Worm (Caenorhabditis elegans) whole organism, L4 larva: ENCODE data around the gene cyp-25A6.
A peak's percentile ranks its signal among the peaks of the same experiment; 100 is the strongest.

ENCODE experiments used
- F10B5.3 ChIP-seq: sonication (generic microtip); optimal IDR thresholded peaks from 2 replicates; lab custom pipeline; 2016; ENCODE audit warnings: mild to moderate bottlenecking, missing genetic modification characterization, missing compliant biosample characterization
- F44E2.7 ChIP-seq: fragments of 200-800 bp; sonication (Bioruptor generic); IDR thresholded peaks from 2 replicates; pipeline ENCODE4 v2.1.2; 2022; ENCODE audit warnings: missing genetic modification characterization, missing compliant biosample characterization
- F49E8.2 ChIP-seq: sonication (generic microtip); optimal IDR thresholded peaks from 2 replicates; lab custom pipeline; 2016; ENCODE audit warnings: missing compliant biosample characterization, mild to moderate bottlenecking, missing genetic modification characterization, borderline replicate concordance
- R02D3.7 ChIP-seq: fragments of 150-350 bp; sonication (generic microtip); optimal IDR thresholded peaks from 3 replicates; lab custom pipeline; 2014; ENCODE audit warnings: missing biosample characterization, missing genetic modification characterization
- T20F7.1 ChIP-seq: fragments of 200-800 bp; sonication (Bioruptor generic); optimal IDR thresholded peaks from 2 replicates; lab custom pipeline; 2018; ENCODE audit warnings: mild to moderate bottlenecking, missing genetic modification characterization, missing compliant biosample characterization
- T26A8.4 ChIP-seq: fragments of 200-800 bp; sonication (Bioruptor generic); IDR thresholded peaks from 2 replicates; pipeline ENCODE4 v1.3.6; 2022; ENCODE audit warnings: missing genetic modification characterization, missing compliant biosample characterization
- Y5F2A.4 ChIP-seq: fragments of 200-800 bp; sonication (Bioruptor generic); optimal IDR thresholded peaks from 2 replicates; lab custom pipeline; 2018; ENCODE audit warnings: mild to moderate bottlenecking, missing genetic modification characterization, missing compliant biosample characterization
- Y75B8A.6 ChIP-seq: fragments of 200-800 bp; sonication (Bioruptor generic); IDR thresholded peaks from 2 replicates; pipeline ENCODE4 v1.3.6; 2022; ENCODE audit warnings: missing genetic modification reagents, missing genetic modification characterization, missing compliant biosample characterization
- ZK546.5 ChIP-seq, 2 experiments: sonication (generic microtip); optimal IDR thresholded peaks; 2 replicates each; lab custom pipeline; 2017; ENCODE audit warnings: missing biosample characterization in 2 of 2, missing genetic modification characterization in 2 of 2
- aly-2 ChIP-seq: sonication (generic microtip); optimal IDR thresholded peaks from 2 replicates; lab custom pipeline; 2018; ENCODE audit warnings: missing biosample characterization, missing genetic modification characterization
- attf-4 ChIP-seq: sonication (generic microtip); optimal IDR thresholded peaks from 3 replicates; lab custom pipeline; 2017; ENCODE audit warnings: missing biosample characterization, missing genetic modification characterization
- ceh-20 ChIP-seq: fragments of 200-800 bp; sonication (Bioruptor generic); IDR thresholded peaks from 2 replicates; pipeline ENCODE4 v1.3.6; 2022; ENCODE audit warnings: missing genetic modification reagents, missing genetic modification characterization, missing compliant biosample characterization
- ceh-28 ChIP-seq: fragments of 150-350 bp; optimal IDR thresholded peaks from 2 replicates; lab custom pipeline; 2014; ENCODE audit warnings: missing biosample characterization, missing genetic modification reagents, missing genetic modification characterization
- ceh-32 ChIP-seq: sonication (generic microtip); optimal IDR thresholded peaks from 2 replicates; lab custom pipeline; 2016; ENCODE audit warnings: mild to moderate bottlenecking, missing genetic modification characterization, missing compliant biosample characterization; ENCODE audit not compliant: poor library complexity
- ceh-62 ChIP-seq: sonication (generic microtip); optimal IDR thresholded peaks from 2 replicates; lab custom pipeline; 2017; ENCODE audit warnings: missing biosample characterization, missing genetic modification characterization
- ceh-82 ChIP-seq: sonication (generic microtip); optimal IDR thresholded peaks from 2 replicates; lab custom pipeline; 2017; ENCODE audit warnings: missing biosample characterization, missing genetic modification characterization
- ctbp-1 ChIP-seq: fragments of 200-800 bp; sonication (Bioruptor generic); IDR thresholded peaks from 2 replicates; pipeline ENCODE4 v1.3.6; 2022; ENCODE audit warnings: missing genetic modification reagents, missing genetic modification characterization, missing compliant biosample characterization
- daf-16 ChIP-seq, 3 experiments: sonication (generic microtip); optimal IDR thresholded peaks; 2 replicates each; lab custom pipeline; 2016 to 2017; ENCODE audit warnings: missing genetic modification characterization in 3 of 3, missing genetic modification reagents in 3 of 3, mild to moderate bottlenecking in 2 of 3, missing compliant biosample characterization in 2 of 3, missing biosample characterization in 1 of 3, moderate library complexity in 1 of 3
- daf-19 ChIP-seq: fragments of 200-800 bp; sonication (Bioruptor generic); conservative IDR thresholded peaks from 2 replicates; pipeline ENCODE4 v1.3.6; 2022; ENCODE audit warnings: missing genetic modification characterization, missing compliant biosample characterization
- dmd-8 ChIP-seq: fragments of 200-800 bp; sonication (Bioruptor generic); IDR thresholded peaks from 2 replicates; pipeline ENCODE4 v1.3.6; 2022; ENCODE audit warnings: missing genetic modification characterization, missing compliant biosample characterization
- dpl-1 ChIP-seq: fragments of 150-350 bp; optimal IDR thresholded peaks from 2 replicates; lab custom pipeline; 2014; ENCODE audit warnings: missing biosample characterization, missing genetic modification reagents, missing genetic modification characterization
- duxl-1 ChIP-seq: sonication (generic microtip); optimal IDR thresholded peaks from 2 replicates; lab custom pipeline; 2016; ENCODE audit warnings: mild to moderate bottlenecking, missing genetic modification characterization, moderate library complexity, missing compliant biosample characterization; ENCODE audit not compliant: poor library complexity
- egl-27 ChIP-seq: sonication (generic microtip); optimal IDR thresholded peaks from 3 replicates; lab custom pipeline; 2017; ENCODE audit warnings: missing biosample characterization, missing genetic modification reagents, missing genetic modification characterization
- fkh-10 ChIP-seq: fragments of 150-350 bp; optimal IDR thresholded peaks from 2 replicates; lab custom pipeline; 2014; ENCODE audit warnings: missing biosample characterization, missing genetic modification reagents, missing genetic modification characterization
- gei-8 ChIP-seq: fragments of 200-800 bp; sonication (Bioruptor generic); optimal IDR thresholded peaks from 2 replicates; lab custom pipeline; 2018; ENCODE audit warnings: mild to moderate bottlenecking, missing genetic modification characterization, missing compliant biosample characterization
- hmg-1.1 ChIP-seq: fragments of 200-800 bp; sonication (Bioruptor generic); IDR thresholded peaks from 2 replicates; pipeline ENCODE4 v1.3.6; 2022; ENCODE audit warnings: missing genetic modification reagents, missing genetic modification characterization, missing compliant biosample characterization
- lim-7 ChIP-seq: fragments of 200-800 bp; sonication (Bioruptor generic); IDR thresholded peaks from 2 replicates; pipeline ENCODE4 v1.3.6; 2022; ENCODE audit warnings: missing genetic modification characterization, missing compliant biosample characterization
- lin-13 ChIP-seq: fragments of 150-350 bp; optimal IDR thresholded peaks from 2 replicates; lab custom pipeline; 2014; ENCODE audit warnings: missing biosample characterization, missing genetic modification reagents, missing genetic modification characterization
- lin-15B ChIP-seq: fragments of 150-350 bp; sonication (generic microtip); optimal IDR thresholded peaks from 3 replicates; lab custom pipeline; 2014; ENCODE audit warnings: missing biosample characterization, missing genetic modification characterization
- lin-29 ChIP-seq: fragments of 200-800 bp; sonication (Bioruptor generic); IDR thresholded peaks from 2 replicates; pipeline ENCODE4 v1.3.6; 2022; ENCODE audit warnings: missing genetic modification reagents, missing genetic modification characterization, missing compliant biosample characterization
- lin-38 ChIP-seq: fragments of 200-800 bp; sonication (Bioruptor generic); IDR thresholded peaks from 2 replicates; pipeline ENCODE4 v1.3.6; 2022; ENCODE audit warnings: missing genetic modification reagents, missing genetic modification characterization, missing compliant biosample characterization
- lsy-2 ChIP-seq, 2 experiments: fragments of 150-350 bp in 1 of 2; sonication (generic microtip) in 1 of 2; optimal IDR thresholded peaks; 2 replicates each; lab custom pipeline; 2014 to 2017; ENCODE audit warnings: missing biosample characterization in 2 of 2, missing genetic modification characterization in 2 of 2
- mdl-1 ChIP-seq, 2 experiments: fragments of 150-350 bp in 1 of 2; sonication (generic microtip) in 1 of 2; optimal IDR thresholded peaks; 2 replicates each; lab custom pipeline; 2014 to 2017; ENCODE audit warnings: missing biosample characterization in 2 of 2, missing genetic modification characterization in 2 of 2
- mep-1 ChIP-seq: fragments of 150-350 bp; sonication (generic microtip); optimal IDR thresholded peaks from 3 replicates; lab custom pipeline; 2014; ENCODE audit warnings: missing biosample characterization, missing genetic modification characterization
- nhr-10 ChIP-seq: fragments of 150-350 bp; optimal IDR thresholded peaks from 2 replicates; lab custom pipeline; 2014; ENCODE audit warnings: missing biosample characterization, missing genetic modification characterization
- nhr-28 ChIP-seq: fragments of 150-350 bp; optimal IDR thresholded peaks from 2 replicates; lab custom pipeline; 2014; ENCODE audit warnings: missing biosample characterization, missing genetic modification characterization
- nhr-41 ChIP-seq: fragments of 200-800 bp; sonication (Bioruptor generic); IDR thresholded peaks from 2 replicates; pipeline ENCODE4 v1.3.6; 2022; ENCODE audit warnings: missing genetic modification reagents, missing genetic modification characterization, missing compliant biosample characterization
- nhr-42 ChIP-seq: fragments of 200-800 bp; sonication (Bioruptor generic); IDR thresholded peaks from 2 replicates; pipeline ENCODE4 v1.3.6; 2022; ENCODE audit warnings: missing genetic modification characterization, missing compliant biosample characterization
- nhr-48 ChIP-seq: sonication (generic microtip); optimal IDR thresholded peaks from 2 replicates; lab custom pipeline; 2016; ENCODE audit warnings: mild to moderate bottlenecking, missing genetic modification characterization, missing compliant biosample characterization
- nhr-6 ChIP-seq: fragments of 150-350 bp; optimal IDR thresholded peaks from 2 replicates; lab custom pipeline; 2014; ENCODE audit warnings: missing biosample characterization, missing genetic modification characterization
- pha-4 ChIP-seq, 2 experiments: fragments of 150-350 bp in 1 of 2; fragments of 200-800 bp in 1 of 2; sonication (Bioruptor generic) in 1 of 2; IDR thresholded peaks in 1 of 2; optimal IDR thresholded peaks in 1 of 2; 2 replicates each; pipeline versions ENCODE4 v1.3.6 to Lab custom; 2014 to 2022; ENCODE audit warnings: missing genetic modification characterization in 2 of 2, missing genetic modification reagents in 2 of 2, missing biosample characterization in 1 of 2, missing compliant biosample characterization in 1 of 2
- rbr-2 ChIP-seq: sonication (generic microtip); optimal IDR thresholded peaks from 2 replicates; lab custom pipeline; 2016; ENCODE audit warnings: missing genotype, missing genetic modification characterization, missing compliant biosample characterization
- skn-1 ChIP-seq: fragments of 150-350 bp; optimal IDR thresholded peaks from 2 replicates; lab custom pipeline; 2014; ENCODE audit warnings: missing biosample characterization, missing genetic modification characterization
- snpc-1.2 ChIP-seq: fragments of 200-800 bp; sonication (Bioruptor generic); IDR thresholded peaks from 2 replicates; pipeline ENCODE4 v1.3.6; 2022; ENCODE audit warnings: missing genetic modification reagents, missing genetic modification characterization, missing compliant biosample characterization
- spr-1 ChIP-seq: sonication (generic microtip); optimal IDR thresholded peaks from 2 replicates; lab custom pipeline; 2016; ENCODE audit warnings: mild to moderate bottlenecking, missing genetic modification characterization, missing compliant biosample characterization
- tag-97 ChIP-seq: fragments of 200-800 bp; sonication (Bioruptor generic); IDR thresholded peaks from 2 replicates; pipeline ENCODE4 v1.3.6; 2022; ENCODE audit warnings: missing genetic modification characterization, missing compliant biosample characterization
- unc-62 ChIP-seq, 3 experiments: fragments of 150-350 bp in 1 of 3; sonication (generic microtip); optimal IDR thresholded peaks in 2 of 3; peaks in 1 of 3; 1 replicate in 1 of 3; 2 replicates in 2 of 3; lab custom pipeline; 2014 to 2017; ENCODE audit warnings: missing biosample characterization in 3 of 3, missing genetic modification characterization in 3 of 3, missing genetic modification reagents in 3 of 3, missing genotype in 1 of 3
- zag-1 ChIP-seq: fragments of 150-350 bp; optimal IDR thresholded peaks from 2 replicates; lab custom pipeline; 2014; ENCODE audit warnings: missing biosample characterization, missing genetic modification characterization
- zfp-2 ChIP-seq: sonication (generic microtip); optimal IDR thresholded peaks from 2 replicates; lab custom pipeline; 2016; ENCODE audit warnings: mild to moderate bottlenecking, missing genetic modification characterization, missing compliant biosample characterization
- zip-2 ChIP-seq: fragments of 150-350 bp; optimal IDR thresholded peaks from 2 replicates; lab custom pipeline; 2014; ENCODE audit warnings: missing biosample characterization, missing genetic modification characterization
- ztf-11 ChIP-seq: fragments of 150-350 bp; optimal IDR thresholded peaks from 2 replicates; lab custom pipeline; 2014; ENCODE audit warnings: missing biosample characterization, missing genetic modification characterization
- ztf-7 ChIP-seq: fragments of 150-350 bp; optimal IDR thresholded peaks from 2 replicates; lab custom pipeline; 2014; ENCODE audit warnings: missing biosample characterization, missing genetic modification characterization

cyp-25A6 gene

DNA sequence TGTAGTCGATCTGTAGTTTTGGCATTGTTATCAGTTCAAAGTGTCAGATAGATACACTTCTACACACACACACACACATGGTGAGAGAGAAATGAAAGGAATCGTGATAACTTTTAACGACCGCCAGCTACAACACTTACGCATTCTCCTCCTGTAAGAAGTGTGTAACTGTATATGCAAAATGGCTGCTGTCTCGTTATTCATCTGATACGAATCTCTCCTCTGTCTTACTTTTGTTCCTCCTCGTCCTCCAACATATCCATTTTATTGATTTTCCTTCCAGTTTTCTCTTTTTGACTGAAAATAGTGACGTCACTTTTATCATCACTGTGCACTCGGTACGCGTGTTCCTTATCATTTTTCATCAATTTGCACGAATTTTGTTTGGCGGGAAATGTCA, 15.5 kb downstream of the cyp-25A6 start (continued):
- TF ChIP-seq F44E2.7 (GFP tag; lab: Robert Waterston, UW): no peak
- TF ChIP-seq F49E8.2 (tag; lab: Kevin White, UChicago): no peak
- TF ChIP-seq pha-4 (GFP tag; IDR thresholded peaks at IDR 0.05; lab: Robert Waterston, UW): no peak
- TF ChIP-seq pha-4 (tag; optimal IDR thresholded peaks at IDR 0.05; lab: Kevin White, UChicago): no peak
- no peak for TF ChIP-seq ceh-32
- peak in 1 of 2 experiments; percentile 6 for TF ChIP-seq lsy-2 (tag; optimal IDR thresholded peaks at IDR 0.05; lab: Kevin White, UChicago)
- TF ChIP-seq nhr-10 (tag; lab: Kevin White, UChicago): no peak
- TF ChIP-seq ceh-20 (GFP tag; lab: Robert Waterston, UW): no peak
- no peak for TF ChIP-seq T20F7.1 (GFP tag; lab: Kevin White, UChicago)
- no peak for TF ChIP-seq dpl-1 (GFP tag; lab: Kevin White, UChicago)
- no peak for TF ChIP-seq zip-2 (tag; lab: Kevin White, UChicago)
- TF ChIP-seq spr-1: no peak
- no peak for TF ChIP-seq dmd-8 (GFP tag; lab: Robert Waterston, UW)
- no peak for TF ChIP-seq lin-29 (GFP tag; lab: Robert Waterston, UW)
- TF ChIP-seq F10B5.3 (tag; lab: Kevin White, UChicago): no peak
- no peak for TF ChIP-seq lin-15B (tag; lab: Kevin White, UChicago)
- peak; percentile 50 for TF ChIP-seq lin-13
- no peak for TF ChIP-seq fkh-10 (GFP tag; lab: Kevin White, UChicago)
- peak in 1 of 2 experiments; percentile 61 for TF ChIP-seq mdl-1 (tag; optimal IDR thresholded peaks at IDR 0.05; lab: Kevin White, UChicago)
- TF ChIP-seq ctbp-1 (GFP tag; lab: Robert Waterston, UW): no peak
- no peak for TF ChIP-seq aly-2 (tag; lab: Kevin White, UChicago)
- TF ChIP-seq lim-7 (GFP tag; lab: Robert Waterston, UW): no peak
- TF ChIP-seq mep-1 (tag; lab: Kevin White, UChicago): peak; percentile 0
- TF ChIP-seq gei-8 (GFP tag; lab: Kevin White, UChicago): no peak
- no peak for TF ChIP-seq nhr-42 (GFP tag; lab: Robert Waterston, UW)
- no peak for TF ChIP-seq ceh-28 (tag; lab: Kevin White, UChicago)
- no peak for TF ChIP-seq daf-16 (GFP tag; optimal IDR thresholded peaks at IDR 0.05; lab: Kevin White, UChicago)
- peak; percentile 48 for TF ChIP-seq daf-16 (tag; optimal IDR thresholded peaks at IDR 0.05; lab: Kevin White, UChicago)
- TF ChIP-seq attf-4 (tag; lab: Kevin White, UChicago): no peak
- no peak for TF ChIP-seq egl-27 (tag; lab: Kevin White, UChicago)
- peak in 1 of 2 experiments; percentile 74 for TF ChIP-seq unc-62 (GFP tag; optimal IDR thresholded peaks at IDR 0.05 in 1 of 2; lab: Kevin White, UChicago)
- TF ChIP-seq unc-62 (tag; optimal IDR thresholded peaks at IDR 0.05; lab: Kevin White, UChicago): no peak
- TF ChIP-seq ceh-82 (tag; lab: Kevin White, UChicago): no peak
- no peak for TF ChIP-seq snpc-1.2 (GFP tag; lab: Robert Waterston, UW)
- no peak for TF ChIP-seq ztf-11
- no peak for TF ChIP-seq daf-19
- TF ChIP-seq nhr-48 (tag; lab: Kevin White, UChicago): peak; percentile 78
- TF ChIP-seq hmg-1.1 (GFP tag; lab: Robert Waterston, UW): no peak
- TF ChIP-seq ztf-7: no peak
- TF ChIP-seq R02D3.7 (tag; lab: Kevin White, UChicago): no peak
- TF ChIP-seq skn-1: no peak
- TF ChIP-seq zag-1 (tag; lab: Kevin White, UChicago): no peak
- TF ChIP-seq zfp-2 (tag; lab: Kevin White, UChicago): no peak
- TF ChIP-seq rbr-2 (tag; lab: Kevin White, UChicago): no peak
- no peak for TF ChIP-seq Y75B8A.6 (GFP tag; lab: Robert Waterston, UW)
- TF ChIP-seq lin-38 (GFP tag; lab: Robert Waterston, UW): no peak
- TF ChIP-seq T26A8.4 (GFP tag; lab: Robert Waterston, UW): no peak; the same call in 1 of the 2 replicates
- TF ChIP-seq nhr-6: no peak
- TF ChIP-seq tag-97 (GFP tag; lab: Robert Waterston, UW): no peak
- TF ChIP-seq ZK546.5 (tag; optimal IDR thresholded peaks at IDR 0.05; lab: Kevin White, UChicago): no peak
- TF ChIP-seq Y5F2A.4 (GFP tag; lab: Kevin White, UChicago): no peak
- TF ChIP-seq nhr-28: peak; percentile 100
- no peak for TF ChIP-seq nhr-41 (GFP tag; lab: Robert Waterston, UW)
- TF ChIP-seq duxl-1 (tag; lab: Kevin White, UChicago): no peak
- no peak for TF ChIP-seq ceh-62 (tag; lab: Kevin White, UChicago)
